Worm (Caenorhabditis elegans): ENCODE data around the gene F10C1.1.

Gene F10C1.1

DNA sequence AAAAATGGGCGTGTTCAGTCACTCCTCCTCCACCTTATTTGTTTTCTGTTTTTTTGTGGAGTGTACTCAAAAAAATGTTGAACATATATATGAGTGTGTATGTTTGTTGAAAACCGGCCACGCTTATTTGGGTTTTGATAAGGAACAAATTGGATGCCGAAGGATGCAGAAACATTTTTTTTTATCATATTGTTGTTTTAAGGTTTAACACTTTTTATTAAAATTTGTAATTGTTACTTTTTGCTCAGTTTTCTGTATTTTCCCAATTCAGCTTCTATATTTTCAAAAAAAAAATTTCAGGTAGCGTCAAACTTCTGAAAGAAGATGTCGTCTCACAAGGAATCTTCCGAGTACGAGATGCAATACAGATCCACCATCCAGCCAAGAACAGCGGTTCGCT lies 8.7 kb upstream of the F10C1.1 start, which contains the start of gene ifb-1:
TSS of gene ifb-1 (plus strand) at position 301 of the 400 bp plus-strand sequence.
- TF ChIP-seq ceh-13 (GFP tag; optimal IDR thresholded peaks at IDR 0.05) (no peak), ets-7 (tag; optimal IDR thresholded peaks at IDR 0.05) (no peak), flt-1 (GFP tag; IDR thresholded peaks at IDR 0.05) (no peak), sea-1 (GFP tag; conservative IDR thresholded peaks at IDR 0.05) (no peak)

DNA sequence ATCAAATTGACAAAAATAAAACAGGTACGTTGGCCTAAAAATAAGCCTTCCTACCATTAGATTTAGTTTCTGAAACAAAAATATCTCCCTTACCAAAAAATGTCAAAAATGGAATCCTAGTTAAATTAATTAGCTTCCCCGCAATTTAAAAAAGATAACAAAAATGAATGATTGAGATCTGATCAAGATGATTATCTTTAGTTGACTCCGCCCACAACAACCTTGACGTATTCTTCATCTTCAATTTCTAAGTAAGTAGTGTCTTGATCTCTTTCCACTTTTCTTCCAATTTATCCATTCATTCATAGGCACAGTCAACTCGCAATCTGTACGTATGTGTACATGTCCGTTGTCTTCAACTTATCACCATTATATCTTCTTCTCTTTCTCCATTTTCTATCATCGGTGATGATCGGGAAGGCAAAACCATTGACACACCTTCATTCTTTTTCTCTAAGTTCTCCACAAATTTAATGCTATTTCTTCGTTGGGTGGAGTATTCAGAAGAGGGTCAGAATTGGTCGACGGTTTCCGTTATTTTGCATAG lies 5.7 kb upstream of the F10C1.1 start:
- TF ChIP-seq flt-1 (GFP tag; IDR thresholded peaks at IDR 0.05) (no peak), tbx-11 (GFP tag; IDR thresholded peaks at IDR 0.05) (no peak), ama-1 (optimal IDR thresholded peaks at IDR 0.05) (no peak), ets-7 (tag; optimal IDR thresholded peaks at IDR 0.05) (no peak), hmg-4 (GFP tag; optimal IDR thresholded peaks at IDR 0.05) (no peak), hnd-1 (tag; optimal IDR thresholded peaks at IDR 0.05) (no peak), tbx-37 (GFP tag; conservative IDR thresholded peaks at IDR 0.05) (no peak), ceh-36 (tag; optimal IDR thresholded peaks at IDR 0.05) (no peak), hmbx-1 (tag; optimal IDR thresholded peaks at IDR 0.05) (no peak), tra-4 (tag; optimal IDR thresholded peaks at IDR 0.05) (no peak), sea-1 (GFP tag; conservative IDR thresholded peaks at IDR 0.05) (no peak)

- TF ChIP-seq hmg-4 (GFP tag; optimal IDR thresholded peaks at IDR 0.05): peak; percentile 62
- TF ChIP-seq F13C5.2 (tag; optimal IDR thresholded peaks at IDR 0.05): peak; percentile 66
- TF ChIP-seq ceh-36 (tag; optimal IDR thresholded peaks at IDR 0.05): peak; percentile 89
- TF ChIP-seq tbx-37 (GFP tag; conservative IDR thresholded peaks at IDR 0.05): peak; percentile 64
- peak; percentile 59 for TF ChIP-seq hnd-1 (tag; optimal IDR thresholded peaks at IDR 0.05)
- TF ChIP-seq ama-1 (optimal IDR thresholded peaks at IDR 0.05): no peak
- TF ChIP-seq flt-1 (GFP tag; IDR thresholded peaks at IDR 0.05): peak; percentile 56; the same call in 1 of the 2 replicates
- no peak for TF ChIP-seq tra-4 (tag; optimal IDR thresholded peaks at IDR 0.05)
- TF ChIP-seq ceh-13 (GFP tag; optimal IDR thresholded peaks at IDR 0.05): peak; percentile 38
- no peak for TF ChIP-seq sea-1 (GFP tag; conservative IDR thresholded peaks at IDR 0.05)
- peak; percentile 78 for TF ChIP-seq pes-1 (GFP tag; IDR thresholded peaks at IDR 0.05)
- TF ChIP-seq B0310.2 (tag; optimal IDR thresholded peaks at IDR 0.05): peak; percentile 47
- TF ChIP-seq aly-1 (tag; optimal IDR thresholded peaks at IDR 0.05): no peak
- TF ChIP-seq hmbx-1 (tag; optimal IDR thresholded peaks at IDR 0.05): no peak
- peak; percentile 75 for TF ChIP-seq scrt-1 (GFP tag; IDR thresholded peaks at IDR 0.05)
- peak; percentile 78 for TF ChIP-seq tbx-11 (GFP tag; IDR thresholded peaks at IDR 0.05)
- TF ChIP-seq ets-7 (tag; optimal IDR thresholded peaks at IDR 0.05): no peak
Observed at ce11 chrII:5772547-5773142, 1.4 kb upstream of the F10C1.1 start.

ce11 chrII:5774879-5775278 lies 850 bp downstream of the F10C1.1 start:
- TF ChIP-seq sea-1 (GFP tag; conservative IDR thresholded peaks at IDR 0.05): no peak
- no peak for TF ChIP-seq hnd-1 (tag; optimal IDR thresholded peaks at IDR 0.05)
- no peak for TF ChIP-seq F13C5.2 (tag; optimal IDR thresholded peaks at IDR 0.05)
- TF ChIP-seq flt-1 (GFP tag; IDR thresholded peaks at IDR 0.05): no peak

ce11 chrII:5777372-5777771 lies 3.3 kb downstream of the F10C1.1 start:
- no peak for TF ChIP-seq hmbx-1 (tag; optimal IDR thresholded peaks at IDR 0.05)

DNA sequence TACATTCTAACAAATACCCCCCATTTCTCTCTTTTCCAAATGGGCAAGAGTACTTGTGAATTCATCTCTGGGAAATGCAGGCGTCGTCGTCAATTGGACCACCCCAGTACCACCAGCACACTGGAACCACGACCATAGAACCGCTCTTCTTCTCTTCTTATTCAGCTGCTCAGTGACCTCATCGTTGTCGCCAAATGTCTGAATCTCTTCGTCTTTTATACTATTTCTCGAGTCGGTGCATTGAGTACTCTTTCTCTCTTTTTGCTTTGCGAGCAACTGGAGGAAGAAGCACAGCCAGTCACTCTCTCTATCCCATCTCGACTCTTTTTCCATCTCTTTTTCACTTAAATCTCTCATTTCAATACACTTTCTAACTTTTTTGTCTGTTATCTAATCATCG lies 5.8 kb downstream of the F10C1.1 start:
- TF ChIP-seq ets-7 (tag; optimal IDR thresholded peaks at IDR 0.05): no peak
- TF ChIP-seq F13C5.2 (tag; optimal IDR thresholded peaks at IDR 0.05): peak; percentile 18
- no peak for TF ChIP-seq tra-4 (tag; optimal IDR thresholded peaks at IDR 0.05)

- TF ChIP-seq hmbx-1 (tag; optimal IDR thresholded peaks at IDR 0.05) (peak; percentile 4), sea-1 (GFP tag; conservative IDR thresholded peaks at IDR 0.05) (peak; percentile 59; the same call in 1 of the 2 replicates), aly-1 (tag; optimal IDR thresholded peaks at IDR 0.05) (peak; percentile 92), ama-1 (optimal IDR thresholded peaks at IDR 0.05) (no peak), ceh-13 (GFP tag; optimal IDR thresholded peaks at IDR 0.05) (peak; percentile 42), tra-4 (tag; optimal IDR thresholded peaks at IDR 0.05) (no peak), pes-1 (GFP tag; IDR thresholded peaks at IDR 0.05) (peak; percentile 79), ets-7 (tag; optimal IDR thresholded peaks at IDR 0.05) (peak; percentile 58), flt-1 (GFP tag; IDR thresholded peaks at IDR 0.05) (peak; percentile 9; the same call in 1 of the 2 replicates), hmg-4 (GFP tag; optimal IDR thresholded peaks at IDR 0.05) (peak; percentile 88), F13C5.2 (tag; optimal IDR thresholded peaks at IDR 0.05) (peak; percentile 3), scrt-1 (GFP tag; IDR thresholded peaks at IDR 0.05) (peak; percentile 68), hnd-1 (tag; optimal IDR thresholded peaks at IDR 0.05) (peak; percentile 38), tbx-37 (GFP tag; conservative IDR thresholded peaks at IDR 0.05) (peak; percentile 17; the same call in 1 of the 2 replicates), B0310.2 (tag; optimal IDR thresholded peaks at IDR 0.05) (peak; percentile 77), ceh-36 (tag; optimal IDR thresholded peaks at IDR 0.05) (peak; percentile 58), tbx-11 (GFP tag; IDR thresholded peaks at IDR 0.05) (peak; percentile 71)
Observed at ce11 chrII:5781935-5782921, 8.2 kb downstream of the F10C1.1 start, which contains the start of gene K05F1.6. Gene K05F1.6, plus strand, starts transcription at chrII:5782520.

Measured in whole organism, early embryonic.